Worm (Caenorhabditis elegans): ENCODE results near the gene ZC504.1.

ZC504.1 gene

DNA sequence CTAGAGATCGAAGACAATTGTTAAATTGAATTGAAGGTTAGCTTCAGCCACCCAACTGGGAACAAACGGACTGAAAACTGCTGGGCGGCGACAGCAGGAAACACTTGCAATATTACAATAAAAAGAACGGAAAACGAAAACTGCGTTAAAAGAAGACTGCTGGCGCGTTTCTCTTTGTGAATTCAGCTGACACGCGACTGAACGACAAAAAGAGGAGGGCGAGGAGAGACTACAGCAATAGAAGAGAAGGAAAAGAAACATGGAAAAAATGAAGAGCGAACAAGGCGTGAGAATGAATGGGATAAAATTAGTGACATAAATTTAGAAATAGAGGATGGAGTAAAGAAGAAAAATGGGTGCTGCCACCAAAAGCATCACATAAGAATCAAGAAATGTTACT, 29.3 kb upstream of the ZC504.1 start (continued):
- peak; percentile 81 for TF ChIP-seq ceh-31 (tag; optimal IDR thresholded peaks at IDR 0.05)
- TF ChIP-seq ceh-48 (tag; optimal IDR thresholded peaks at IDR 0.05), result no peak
- TF ChIP-seq C38D4.7 (GFP tag; optimal IDR thresholded peaks at IDR 0.05), result no peak
- no peak for TF ChIP-seq eyg-1 (tag; optimal IDR thresholded peaks at IDR 0.05)
- TF ChIP-seq pax-1 (tag; optimal IDR thresholded peaks at IDR 0.05), result no peak
- TF ChIP-seq pag-3 (tag; optimal IDR thresholded peaks at IDR 0.05; ENCODE audit: borderline replicate concordance), result no peak
- TF ChIP-seq mec-3 (tag; optimal IDR thresholded peaks at IDR 0.05; ENCODE audit: borderline replicate concordance), result no peak
- TF ChIP-seq pqm-1 (tag; optimal IDR thresholded peaks at IDR 0.05), result no peak
- TF ChIP-seq dmd-4 (tag; optimal IDR thresholded peaks at IDR 0.05; ENCODE audit: borderline replicate concordance), result no peak
- TF ChIP-seq sox-2 (GFP tag; IDR thresholded peaks at IDR 0.05), result no peak
- no peak for TF ChIP-seq nhr-232 (tag; optimal IDR thresholded peaks at IDR 0.05)
- peak; percentile 19 for TF ChIP-seq che-1 (tag; optimal IDR thresholded peaks at IDR 0.05)
- TF ChIP-seq unc-42 (tag; optimal IDR thresholded peaks at IDR 0.05), result peak; percentile 77
- TF ChIP-seq syd-9 (tag; optimal IDR thresholded peaks at IDR 0.05), result no peak
- peak; percentile 83 for TF ChIP-seq hlh-30 (tag; optimal IDR thresholded peaks at IDR 0.05; ENCODE audit: insufficient read depth)
- TF ChIP-seq hlh-13 (GFP tag; optimal IDR thresholded peaks at IDR 0.05), result no peak
- TF ChIP-seq ceh-34 (tag; optimal IDR thresholded peaks at IDR 0.05), result peak; percentile 33
- TF ChIP-seq ttx-3 (tag; optimal IDR thresholded peaks at IDR 0.05), result no peak
- peak; percentile 53 for TF ChIP-seq ref-2 (tag; optimal IDR thresholded peaks at IDR 0.05)
- TF ChIP-seq C08G9.2 (tag; optimal IDR thresholded peaks at IDR 0.05), result peak; percentile 34
- no peak for TF ChIP-seq elt-4 (tag; optimal IDR thresholded peaks at IDR 0.05)
- no peak for TF ChIP-seq pat-9 (tag; optimal IDR thresholded peaks at IDR 0.05)
- 0 out of 2 replicates have a peak, but pooled peaks have one; percentile 6 for TF ChIP-seq ceh-45 (GFP tag; IDR thresholded peaks at IDR 0.05)

DNA sequence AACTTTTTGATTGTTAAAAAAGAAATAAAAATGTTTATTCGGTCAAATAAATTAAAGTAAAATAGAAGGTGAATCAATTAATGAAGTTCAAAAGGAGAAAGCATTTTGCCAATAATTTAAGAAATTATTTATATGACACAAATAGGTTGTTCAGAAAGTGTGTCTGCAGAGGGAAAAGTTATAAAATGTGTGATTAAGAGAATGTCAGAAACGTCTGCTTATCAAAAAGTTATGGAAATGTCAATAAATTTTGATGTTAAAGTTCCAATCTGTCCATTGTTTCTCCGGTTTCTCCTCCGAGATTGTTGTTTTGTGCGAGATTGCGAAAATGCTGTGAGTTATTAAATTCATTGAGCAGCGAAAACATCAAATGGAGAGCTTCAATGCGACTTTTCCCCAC, 27.3 kb upstream of the ZC504.1 start, which contains the start of gene rme-4:
Gene rme-4 (minus strand): TSS at position 168 of the 400 bp plus-strand sequence.
- TF ChIP-seq ttx-3 (tag; optimal IDR thresholded peaks at IDR 0.05), result no peak
- TF ChIP-seq fax-1 (tag; optimal IDR thresholded peaks at IDR 0.05), result no peak
- TF ChIP-seq hlh-8 (tag; optimal IDR thresholded peaks at IDR 0.05), result no peak
- TF ChIP-seq unc-55 (GFP tag; optimal IDR thresholded peaks at IDR 0.05), result no peak
- no peak for TF ChIP-seq ceh-31 (tag; optimal IDR thresholded peaks at IDR 0.05)
- TF ChIP-seq ceh-6 (GFP tag; optimal IDR thresholded peaks at IDR 0.05), result no peak
- TF ChIP-seq pha-2 (tag; optimal IDR thresholded peaks at IDR 0.05), result no peak
- no peak for TF ChIP-seq ceh-19 (GFP tag; optimal IDR thresholded peaks at IDR 0.05)
- TF ChIP-seq ets-4 (tag; optimal IDR thresholded peaks at IDR 0.05), result no peak

DNA sequence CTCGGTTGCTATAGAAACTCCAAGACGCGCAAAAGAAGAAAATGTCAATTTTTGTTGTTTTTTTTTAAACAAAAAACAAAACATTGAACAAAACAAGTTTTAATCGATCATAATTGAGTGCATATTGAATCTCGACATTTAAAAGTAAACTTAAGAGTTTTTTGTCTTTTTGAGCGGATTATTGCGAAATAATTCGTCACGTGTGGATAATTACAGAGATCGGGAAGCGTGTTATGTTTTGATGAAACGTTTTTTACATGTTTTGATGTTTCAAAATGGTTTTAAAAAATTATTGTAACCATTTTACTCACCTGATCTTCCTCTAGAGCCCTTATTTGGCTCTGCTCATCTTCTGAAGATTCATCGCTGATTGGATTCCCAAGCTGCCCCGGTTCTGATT, 20.9 kb upstream of the ZC504.1 start:
- TF ChIP-seq ahr-1 (tag; optimal IDR thresholded peaks at IDR 0.05) (no peak), sox-2 (GFP tag; IDR thresholded peaks at IDR 0.05) (no peak), lim-6 (tag; optimal IDR thresholded peaks at IDR 0.05) (no peak), syd-9 (tag; optimal IDR thresholded peaks at IDR 0.05) (no peak), unc-42 (tag; optimal IDR thresholded peaks at IDR 0.05) (no peak), C38D4.7 (GFP tag; optimal IDR thresholded peaks at IDR 0.05) (no peak), npax-4 (tag; optimal IDR thresholded peaks at IDR 0.05) (no peak)

DNA sequence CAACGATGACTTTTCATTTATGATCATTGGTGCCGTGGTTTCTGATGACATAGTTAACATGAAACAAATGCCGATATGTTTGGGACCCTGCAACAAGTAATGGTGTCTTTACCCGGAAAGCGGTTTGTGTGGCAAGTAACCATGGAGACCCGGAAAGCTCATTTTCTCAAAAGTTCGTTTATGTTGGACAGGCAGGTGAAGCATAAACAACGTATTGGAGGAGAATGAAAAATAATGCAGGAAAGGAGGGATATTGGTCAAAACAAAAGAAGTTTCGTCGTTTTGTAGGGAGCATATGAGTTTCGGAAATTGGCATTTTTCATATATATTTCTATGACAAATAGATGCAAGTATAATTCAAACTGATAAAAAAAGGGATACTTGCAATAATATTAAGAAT, 20.5 kb upstream of the ZC504.1 start, which contains the start of gene dyf-6:
Gene dyf-6 (minus strand): TSS at position 101 of the 400 bp plus-strand sequence.
- TF ChIP-seq pax-1 (tag; optimal IDR thresholded peaks at IDR 0.05) (no peak), hlh-8 (tag; optimal IDR thresholded peaks at IDR 0.05) (no peak), sdc-2 (tag; optimal IDR thresholded peaks at IDR 0.05) (no peak), C38D4.7 (GFP tag; optimal IDR thresholded peaks at IDR 0.05) (no peak), ets-4 (tag; optimal IDR thresholded peaks at IDR 0.05) (no peak), K09A11.1 (tag; optimal IDR thresholded peaks at IDR 0.05; ENCODE audit: insufficient read depth) (no peak), lim-6 (tag; optimal IDR thresholded peaks at IDR 0.05) (no peak), sox-2 (GFP tag; IDR thresholded peaks at IDR 0.05) (no peak), ceh-22 (tag; optimal IDR thresholded peaks at IDR 0.05) (no peak), ceh-18 (tag; optimal IDR thresholded peaks at IDR 0.05) (no peak), odd-2 (tag; optimal IDR thresholded peaks at IDR 0.05) (no peak), ztf-16 (tag; optimal IDR thresholded peaks at IDR 0.05) (no peak), dve-1 (tag; optimal IDR thresholded peaks at IDR 0.05) (no peak), hlh-13 (GFP tag; optimal IDR thresholded peaks at IDR 0.05) (no peak)

All from whole organism, late embryonic.